Fruit fly (Drosophila melanogaster) whole organism, embryonic: Measurements from ENCODE around the gene Cipc.
A peak's percentile ranks its signal among the peaks of the same experiment; 100 is the strongest.

ENCODE experiments used
- Ada2b ChIP-seq: fragments of 200-800 bp; sonication (Bioruptor generic); IDR thresholded peaks from 2 replicates; pipeline ENCODE4 v1.3.6; 2022; ENCODE audit warnings: missing biosample characterization, missing genetic modification characterization
- CG10267 ChIP-seq: fragments of 200-800 bp; sonication (Bioruptor generic); optimal IDR thresholded peaks from 2 replicates; lab custom pipeline; 2018; ENCODE audit warnings: missing biosample characterization, mild to moderate bottlenecking, missing genetic modification characterization, moderate library complexity
- CG12236 ChIP-seq: fragments of 200-800 bp; sonication (Bioruptor generic); optimal IDR thresholded peaks from 2 replicates; lab custom pipeline; 2016; ENCODE audit warnings: missing biosample characterization, missing genetic modification characterization
- CG13624 ChIP-seq: fragments of 200-800 bp; sonication (Bioruptor generic); optimal IDR thresholded peaks from 2 replicates; lab custom pipeline; 2016; ENCODE audit warnings: missing biosample characterization, missing genetic modification characterization
- CG14860 ChIP-seq: fragments of 200-800 bp; sonication (Bioruptor generic); IDR thresholded peaks from 3 replicates; pipeline ENCODE4 v1.3.6; 2022; ENCODE audit warnings: missing biosample characterization, missing genetic modification characterization; ENCODE audit not compliant: partially characterized antibody
- CG15073 ChIP-seq: fragments of 200-800 bp; sonication (Bioruptor generic); optimal IDR thresholded peaks from 2 replicates; lab custom pipeline; 2016; ENCODE audit warnings: missing biosample characterization, missing genetic modification characterization
- CG15514 ChIP-seq: fragments of 200-800 bp; sonication (Bioruptor generic); optimal IDR thresholded peaks from 3 replicates; lab custom pipeline; 2017; ENCODE audit warnings: missing biosample characterization, missing genetic modification characterization, mild to moderate bottlenecking, moderate library complexity, missing genetic modification reagents
- CG16863 ChIP-seq: fragments of 200-800 bp; sonication (Bioruptor generic); optimal IDR thresholded peaks from 3 replicates; lab custom pipeline; 2016; ENCODE audit warnings: missing biosample characterization, missing genetic modification characterization
- CG17186 ChIP-seq: fragments of 200-800 bp; sonication (Bioruptor generic); optimal IDR thresholded peaks from 3 replicates; lab custom pipeline; 2017; ENCODE audit warnings: missing biosample characterization, missing genetic modification reagents, missing genetic modification characterization
- CG18011 ChIP-seq: fragments of 200-800 bp; sonication (Bioruptor generic); optimal IDR thresholded peaks from 2 replicates; lab custom pipeline; 2017; ENCODE audit warnings: missing biosample characterization, missing genetic modification characterization, mild to moderate bottlenecking, moderate library complexity, missing genotype
- CG2712 ChIP-seq: fragments of 200-800 bp; optimal IDR thresholded peaks from 3 replicates; lab custom pipeline; 2019; ENCODE audit warnings: missing biosample characterization, mild to moderate bottlenecking, missing genetic modification characterization, moderate library complexity
- CG30020 ChIP-seq: fragments of 200-800 bp; optimal IDR thresholded peaks from 2 replicates; lab custom pipeline; 2019; ENCODE audit warnings: missing biosample characterization, mild to moderate bottlenecking, missing genetic modification characterization, moderate library complexity
- CG3281 ChIP-seq: fragments of 200-800 bp; sonication (Bioruptor generic); optimal IDR thresholded peaks from 3 replicates; lab custom pipeline; 2017; ENCODE audit warnings: missing biosample characterization, mild to moderate bottlenecking, missing genetic modification characterization
- CG3995 ChIP-seq: fragments of 200-800 bp; sonication (Bioruptor generic); optimal IDR thresholded peaks from 3 replicates; lab custom pipeline; 2016; ENCODE audit warnings: missing biosample characterization, missing genetic modification characterization
- CG4820 ChIP-seq: fragments of 200-800 bp; sonication (Bioruptor generic); optimal IDR thresholded peaks from 3 replicates; lab custom pipeline; 2016; ENCODE audit warnings: missing biosample characterization, missing genetic modification characterization
- CG6175 ChIP-seq: fragments of 200-800 bp; sonication (Bioruptor generic); IDR thresholded peaks from 3 replicates; pipeline ENCODE4 v1.3.6; 2022; ENCODE audit warnings: missing biosample characterization, missing genetic modification characterization
- CG6654 ChIP-seq: fragments of 200-800 bp; sonication (Bioruptor generic); optimal IDR thresholded peaks from 2 replicates; lab custom pipeline; 2017; ENCODE audit warnings: missing biosample characterization, mild to moderate bottlenecking, missing genetic modification characterization
- CG6683 ChIP-seq: fragments of 200-800 bp; sonication (Bioruptor generic); optimal IDR thresholded peaks from 2 replicates; lab custom pipeline; 2017; ENCODE audit warnings: missing biosample characterization, mild to moderate bottlenecking, missing genetic modification characterization, missing genetic modification reagents
- CG7745 ChIP-seq: fragments of 200-800 bp; sonication (Bioruptor generic); optimal IDR thresholded peaks from 2 replicates; lab custom pipeline; 2018; ENCODE audit warnings: missing biosample characterization, mild to moderate bottlenecking, missing genetic modification characterization, moderate library complexity
- CG8388 ChIP-seq: fragments of 200-800 bp; sonication (Bioruptor generic); optimal IDR thresholded peaks from 2 replicates; lab custom pipeline; 2019; ENCODE audit warnings: missing biosample characterization, mild to moderate bottlenecking, missing genetic modification characterization, moderate library complexity
- CG8924 ChIP-seq: fragments of 200-800 bp; optimal IDR thresholded peaks from 3 replicates; lab custom pipeline; 2019; ENCODE audit warnings: missing biosample characterization, mild to moderate bottlenecking, missing genetic modification characterization, moderate library complexity
- CG9876 ChIP-seq: fragments of 200-800 bp; sonication (Bioruptor generic); optimal IDR thresholded peaks from 2 replicates; lab custom pipeline; 2016; ENCODE audit warnings: missing biosample characterization, missing genetic modification characterization
- Chrac-16 ChIP-seq: fragments of 200-800 bp; sonication (Bioruptor generic); optimal IDR thresholded peaks from 3 replicates; lab custom pipeline; 2016; ENCODE audit warnings: missing biosample characterization, missing genetic modification characterization
- Ets65A ChIP-seq: fragments of 200-800 bp; sonication (Bioruptor generic); peaks from one replicate; lab custom pipeline; 2016; ENCODE audit warnings: missing biosample characterization, missing genetic modification characterization
- Fer3 ChIP-seq: fragments of 200-800 bp; sonication (Bioruptor generic); optimal IDR thresholded peaks from 2 replicates; lab custom pipeline; 2018; ENCODE audit warnings: missing biosample characterization, mild to moderate bottlenecking, missing genetic modification characterization, moderate library complexity
- Hmx ChIP-seq: fragments of 200-800 bp; sonication (Bioruptor generic); optimal IDR thresholded peaks from 2 replicates; lab custom pipeline; 2016; ENCODE audit warnings: missing biosample characterization, missing genetic modification characterization
- Hr39 ChIP-seq: fragments of >200 bp; optimal IDR thresholded peaks from 2 replicates; lab custom pipeline; 2017
- Lpt ChIP-seq: fragments of >200 bp; optimal IDR thresholded peaks from 2 replicates; lab custom pipeline; 2018; ENCODE audit warnings: missing biosample characterization, missing genetic modification characterization
- MBD-R2 ChIP-seq: fragments of 200-800 bp; sonication (Bioruptor generic); IDR thresholded peaks from 2 replicates; pipeline ENCODE4 v1.3.6; 2022; ENCODE audit warnings: missing biosample characterization, missing genetic modification characterization
- Max ChIP-seq: fragments of 200-800 bp; sonication (Bioruptor generic); optimal IDR thresholded peaks from 2 replicates; lab custom pipeline; 2016; ENCODE audit warnings: missing biosample characterization, mild to moderate bottlenecking, missing genetic modification characterization
- NfI ChIP-seq: fragments of 200-800 bp; sonication (Bioruptor generic); optimal IDR thresholded peaks from 3 replicates; lab custom pipeline; 2018; ENCODE audit warnings: missing biosample characterization, mild to moderate bottlenecking, missing genetic modification characterization, moderate library complexity
- Sry-δ ChIP-seq: fragments of 200-800 bp; sonication (Bioruptor generic); optimal IDR thresholded peaks from 2 replicates; lab custom pipeline; 2016; ENCODE audit warnings: missing biosample characterization, missing genetic modification characterization
- ash1 ChIP-seq: fragments of 200-800 bp; sonication (Bioruptor generic); optimal IDR thresholded peaks from 2 replicates; lab custom pipeline; 2018; ENCODE audit warnings: missing biosample characterization, mild to moderate bottlenecking, missing genetic modification characterization
- az2 ChIP-seq: fragments of 200-800 bp; sonication (Bioruptor generic); optimal IDR thresholded peaks from 3 replicates; lab custom pipeline; 2016; ENCODE audit warnings: missing biosample characterization, missing genetic modification characterization
- bowl ChIP-seq: fragments of 200-800 bp; sonication (Bioruptor generic); IDR thresholded peaks from 2 replicates; pipeline ENCODE4 v1.3.6; 2022; ENCODE audit warnings: missing biosample characterization, missing genetic modification characterization
- cas ChIP-seq: fragments of 200-800 bp; sonication (Bioruptor generic); IDR thresholded peaks from 2 replicates; pipeline ENCODE4 v1.3.6; 2022; ENCODE audit warnings: missing biosample characterization, missing genetic modification characterization
- da ChIP-seq: fragments of 200-800 bp; sonication (Bioruptor generic); optimal IDR thresholded peaks from 2 replicates; lab custom pipeline; 2016; ENCODE audit warnings: missing biosample characterization, missing genetic modification characterization
- gem ChIP-seq: fragments of 200-800 bp; sonication (Bioruptor generic); optimal IDR thresholded peaks from 2 replicates; lab custom pipeline; 2019; ENCODE audit warnings: missing biosample characterization, mild to moderate bottlenecking, missing genetic modification characterization, moderate library complexity
- grau ChIP-seq: fragments of 200-800 bp; optimal IDR thresholded peaks from 3 replicates; lab custom pipeline; 2019; ENCODE audit warnings: missing biosample characterization, mild to moderate bottlenecking, missing genetic modification characterization, moderate library complexity
- gro ChIP-seq: fragments of 200-800 bp; sonication (Bioruptor generic); optimal IDR thresholded peaks from 2 replicates; lab custom pipeline; 2016; ENCODE audit warnings: missing biosample characterization, missing genetic modification characterization
- lola ChIP-seq, 3 experiments: fragments of >200 bp in 2 of 3; fragments of 200-800 bp in 1 of 3; sonication (Bioruptor generic) in 1 of 3; optimal IDR thresholded peaks; 2 replicates each; lab custom pipeline; 2017 to 2019; ENCODE audit warnings: missing biosample characterization in 3 of 3, missing genetic modification characterization in 3 of 3, mild to moderate bottlenecking in 1 of 3, moderate library complexity in 1 of 3
- maf-S ChIP-seq: fragments of 200-800 bp; sonication (Bioruptor generic); optimal IDR thresholded peaks from 2 replicates; lab custom pipeline; 2016; ENCODE audit warnings: missing biosample characterization, missing genetic modification characterization
- org-1 ChIP-seq: fragments of 200-800 bp; sonication (Bioruptor generic); optimal IDR thresholded peaks from 2 replicates; lab custom pipeline; 2017; ENCODE audit warnings: missing biosample characterization, missing genetic modification characterization
- peb ChIP-seq: fragments of 200-800 bp; sonication (Bioruptor generic); IDR thresholded peaks from 2 replicates; pipeline ENCODE4 v1.3.6; 2022; ENCODE audit warnings: missing biosample characterization, missing genetic modification characterization
- phol ChIP-seq: fragments of 200-800 bp; sonication (Bioruptor generic); optimal IDR thresholded peaks from 3 replicates; lab custom pipeline; 2018; ENCODE audit warnings: missing biosample characterization, mild to moderate bottlenecking, missing genetic modification characterization, moderate library complexity
- rib ChIP-seq: fragments of 200-800 bp; sonication (Bioruptor generic); IDR thresholded peaks from 2 replicates; pipeline ENCODE4 v1.3.6; 2022; ENCODE audit warnings: missing biosample characterization, missing genetic modification characterization
- sc ChIP-seq, 3 experiments: fragments of >200 bp in 2 of 3; fragments of 200-800 bp in 1 of 3; sonication (Bioruptor generic) in 1 of 3; optimal IDR thresholded peaks; 2 replicates in 2 of 3; 3 replicates in 1 of 3; lab custom pipeline; 2017; ENCODE audit warnings: mild to moderate bottlenecking in 1 of 3, missing biosample characterization in 1 of 3, missing genetic modification characterization in 1 of 3, missing genetic modification reagents in 1 of 3
- schlank ChIP-seq: fragments of 200-800 bp; sonication (Bioruptor generic); optimal IDR thresholded peaks from 2 replicates; lab custom pipeline; 2018; ENCODE audit warnings: missing biosample characterization, mild to moderate bottlenecking, missing genetic modification characterization
- sd ChIP-seq: fragments of 200-800 bp; sonication (Bioruptor generic); optimal IDR thresholded peaks from 3 replicates; lab custom pipeline; 2018; ENCODE audit warnings: missing biosample characterization, mild to moderate bottlenecking, missing genetic modification characterization, moderate library complexity
- sqz ChIP-seq: fragments of 200-800 bp; sonication (Bioruptor generic); optimal IDR thresholded peaks from 3 replicates; lab custom pipeline; 2018; ENCODE audit warnings: missing biosample characterization, mild to moderate bottlenecking, missing genetic modification characterization
- tgo ChIP-seq: fragments of 200-800 bp; sonication (Bioruptor generic); IDR thresholded peaks from 3 replicates; pipeline ENCODE4 v1.3.6; 2022; ENCODE audit warnings: missing biosample characterization, missing genetic modification characterization
- yki ChIP-seq: fragments of >200 bp; optimal IDR thresholded peaks from 3 replicates; lab custom pipeline; 2018
- zfh2 ChIP-seq: fragments of 200-800 bp; sonication (Bioruptor generic); optimal IDR thresholded peaks from 2 replicates; lab custom pipeline; 2016; ENCODE audit warnings: missing biosample characterization, missing genetic modification characterization

Cipc gene

dm6 chr3R:26121108-26121507, 14.4 kb downstream of the Cipc start (continued):
- TF ChIP-seq rib (GFP tag; lab: Robert Waterston, UW) (0 out of 2 replicates have a peak, but pooled peaks have one; percentile 23), CG12236 (GFP tag; lab: Kevin White, UChicago) (no peak), gro (GFP tag; lab: Kevin White, UChicago) (peak; percentile 61), CG15514 (GFP tag; lab: Kevin White, UChicago) (peak; percentile 55), CG9876 (GFP tag; lab: Kevin White, UChicago) (no peak), Sry-δ (no peak), CG16863 (no peak), phol (tag; lab: Kevin White, UChicago) (no peak), CG14860 (GFP tag; lab: Robert Waterston, UW) (no peak), CG8388 (GFP tag; lab: Kevin White, UChicago) (no peak), cas (GFP tag; lab: Robert Waterston, UW) (no peak), CG3995 (GFP tag; lab: Kevin White, UChicago) (peak; percentile 36), CG6683 (GFP tag; lab: Kevin White, UChicago) (no peak), maf-S (GFP tag; lab: Kevin White, UChicago) (no peak), sc (optimal IDR thresholded peaks at IDR 0.05; lab: Kevin White, UChicago) (no peak), sc (GFP tag; optimal IDR thresholded peaks at IDR 0.05; lab: Kevin White, UChicago) (no peak), lola (GFP tag; optimal IDR thresholded peaks at IDR 0.05; lab: Kevin White, UChicago) (no peak), CG2712 (tag; lab: Kevin White, UChicago) (peak; percentile 3), tgo (no peak; the same call in 2 of the 3 replicates), CG18011 (GFP tag; lab: Kevin White, UChicago) (no peak), Hmx (peak; percentile 4), CG30020 (tag; lab: Kevin White, UChicago) (no peak), CG8924 (tag; lab: Kevin White, UChicago) (peak; percentile 8), CG13624 (GFP tag; lab: Kevin White, UChicago) (peak; percentile 15), Lpt (GFP tag; lab: Kevin White, UChicago) (no peak), CG4820 (no peak), sd (tag; lab: Kevin White, UChicago) (peak; percentile 33), CG15073 (GFP tag; lab: Kevin White, UChicago) (no peak), yki (lab: Kevin White, UChicago) (no peak), CG7745 (tag; lab: Kevin White, UChicago) (no peak), Hr39 (lab: Kevin White, UChicago) (no peak), CG6175 (no peak), Ets65A (GFP tag; lab: Kevin White, UChicago) (no peak), bowl (GFP tag; lab: Robert Waterston, UW) (no peak), Chrac-16 (GFP tag; lab: Kevin White, UChicago) (no peak), grau (peak; percentile 54), schlank (tag; lab: Kevin White, UChicago) (peak; percentile 66), peb (GFP tag; lab: Robert Waterston, UW) (no peak), CG17186 (GFP tag; lab: Kevin White, UChicago) (no peak), CG6654 (GFP tag; lab: Kevin White, UChicago) (no peak), Max (GFP tag; lab: Kevin White, UChicago) (peak; percentile 27), zfh2 (peak; percentile 47)

dm6 chr3R:26121785-26122184, 15.1 kb downstream of the Cipc start:
- peak; percentile 32 for TF ChIP-seq Fer3 (tag; lab: Kevin White, UChicago)
- no peak for TF ChIP-seq MBD-R2
- TF ChIP-seq CG3281 (GFP tag; lab: Kevin White, UChicago) = peak; percentile 28
- TF ChIP-seq gem = peak; percentile 62
- no peak for TF ChIP-seq sqz (GFP tag; lab: Kevin White, UChicago)
- TF ChIP-seq CG10267 (tag; lab: Kevin White, UChicago) = no peak
- TF ChIP-seq org-1 = peak; percentile 44
- peak; percentile 3 for TF ChIP-seq az2 (GFP tag; lab: Kevin White, UChicago)
- no peak for TF ChIP-seq ash1 (GFP tag; lab: Kevin White, UChicago)
- peak; percentile 32 for TF ChIP-seq NfI (GFP tag; lab: Kevin White, UChicago)
- TF ChIP-seq da = no peak
- peak; percentile 53 for TF ChIP-seq Ada2b
